Fruit fly (Drosophila melanogaster) whole organism, larva: ENCODE measurements around the gene Ced-12.

Source experiments
- noc ChIP-seq: fragments of 200-800 bp; sonication (Bioruptor generic); optimal IDR thresholded peaks from 3 replicates; lab custom pipeline; 2019; ENCODE audit warnings: missing biosample characterization, mild to moderate bottlenecking, missing genetic modification characterization, moderate library complexity

Ced-12 gene

dm6 chr2L:12087442-12087841 lies 10.2 kb upstream of the Ced-12 start:
- TF ChIP-seq noc (tag; lab: Kevin White, UChicago) = no peak

- no peak for TF ChIP-seq noc (tag; lab: Kevin White, UChicago)
These were observed 8.5 kb upstream of the Ced-12 start for dm6 chr2L:12089145-12089544.

- no peak for TF ChIP-seq noc (tag; lab: Kevin White, UChicago)
These were observed 6.1 kb upstream of the Ced-12 start, which contains the start of gene Pex19 for dm6 chr2L:12091522-12091921. Gene Pex19, plus strand, starts transcription at chr2L:12091822.

dm6 chr2L:12092041-12092440 lies 5.6 kb upstream of the Ced-12 start:
- no peak for TF ChIP-seq noc (tag; lab: Kevin White, UChicago)

- no peak for TF ChIP-seq noc (tag; lab: Kevin White, UChicago)
These were observed 4.9 kb upstream of the Ced-12 start for dm6 chr2L:12092719-12093118.

dm6 chr2L:12093652-12094051 lies 4.0 kb upstream of the Ced-12 start:
- TF ChIP-seq noc (tag; lab: Kevin White, UChicago) = no peak

dm6 chr2L:12096396-12096813 lies 1.2 kb upstream of the Ced-12 start, which contains the start of the genes CG6712 and Mt2:
Gene CG6712, minus strand, starts transcription at chr2L:12096511.
Gene Mt2, plus strand, starts transcription at chr2L:12096525.
- TF ChIP-seq noc (tag; lab: Kevin White, UChicago) = no peak

dm6 chr2L:12103231-12104210 lies 5.9 kb downstream of the Ced-12 start, which contains the start of the genes Patsas and ThrRS:
Gene Patsas, minus strand, starts transcription at chr2L:12103285.
Gene ThrRS, plus strand, starts transcription at chr2L:12103751.
- TF ChIP-seq noc (tag; lab: Kevin White, UChicago) = peak; percentile 71

dm6 chr2L:12107087-12107486 lies 9.4 kb downstream of the Ced-12 start:
- no peak for TF ChIP-seq noc (tag; lab: Kevin White, UChicago)

- TF ChIP-seq noc (tag; lab: Kevin White, UChicago) = peak; percentile 13
These were observed 11.3 kb downstream of the Ced-12 start, which contains the start of the genes Rab6 and Phae1 for dm6 chr2L:12108779-12109564. Gene Rab6, minus strand, starts transcription at chr2L:12109116. Gene Phae1, plus strand, starts transcription at chr2L:12109417.

dm6 chr2L:12110810-12111209 lies 13.2 kb downstream of the Ced-12 start, which contains the start of gene Phae2:
Gene Phae2, plus strand, starts transcription at chr2L:12111110.
- no peak for TF ChIP-seq noc (tag; lab: Kevin White, UChicago)

- no peak for TF ChIP-seq noc (tag; lab: Kevin White, UChicago)
These were observed 15.4 kb downstream of the Ced-12 start for dm6 chr2L:12112943-12113557.

dm6 chr2L:12114159-12114558 lies 16.5 kb downstream of the Ced-12 start, which contains the start of gene CG17211:
Gene CG17211, plus strand, starts transcription at chr2L:12114360.
- no peak for TF ChIP-seq noc (tag; lab: Kevin White, UChicago)

dm6 chr2L:12115809-12116208 lies 18.2 kb downstream of the Ced-12 start:
- no peak for TF ChIP-seq noc (tag; lab: Kevin White, UChicago)

- no peak for TF ChIP-seq noc (tag; lab: Kevin White, UChicago)
These were observed 22.4 kb downstream of the Ced-12 start for dm6 chr2L:12120000-12120399.
